Fruit fly (Drosophila melanogaster) whole organism, embryonic: ENCODE data around the gene dao.

Experiments used
- Aef1 ChIP-seq: fragments of 200-800 bp; sonication (Bioruptor generic); IDR thresholded peaks from 3 replicates; pipeline ENCODE4 v1.3.6; 2022; ENCODE audit warnings: missing biosample characterization, missing genetic modification characterization
- CG10543 ChIP-seq: fragments of 200-800 bp; sonication (Bioruptor generic); optimal IDR thresholded peaks from 3 replicates; lab custom pipeline; 2017; ENCODE audit warnings: missing biosample characterization, mild to moderate bottlenecking, missing genetic modification characterization, moderate library complexity
- CG12071 ChIP-seq: fragments of 200-800 bp; sonication (Bioruptor generic); optimal IDR thresholded peaks from 3 replicates; lab custom pipeline; 2018; ENCODE audit warnings: missing biosample characterization, mild to moderate bottlenecking, missing genetic modification characterization
- CG12659 ChIP-seq: fragments of 200-800 bp; sonication (Bioruptor generic); optimal IDR thresholded peaks from 3 replicates; lab custom pipeline; 2017; ENCODE audit warnings: mild to moderate bottlenecking, missing biosample characterization, missing genetic modification reagents, missing genetic modification characterization
- CG14441 ChIP-seq: fragments of 200-800 bp; sonication (Bioruptor generic); IDR thresholded peaks from 2 replicates; pipeline ENCODE4 v1.3.6; 2022; ENCODE audit warnings: missing biosample characterization, missing genetic modification characterization
- CG14860 ChIP-seq: fragments of 200-800 bp; sonication (Bioruptor generic); IDR thresholded peaks from 3 replicates; pipeline ENCODE4 v1.3.6; 2022; ENCODE audit warnings: missing biosample characterization, missing genetic modification characterization; ENCODE audit not compliant: partially characterized antibody
- CG15269 ChIP-seq: fragments of 200-800 bp; sonication (Bioruptor generic); optimal IDR thresholded peaks from 2 replicates; lab custom pipeline; 2018; ENCODE audit warnings: missing biosample characterization, mild to moderate bottlenecking, missing genetic modification characterization, moderate library complexity
- CG15514 ChIP-seq: fragments of 200-800 bp; sonication (Bioruptor generic); optimal IDR thresholded peaks from 3 replicates; lab custom pipeline; 2017; ENCODE audit warnings: missing biosample characterization, missing genetic modification characterization, mild to moderate bottlenecking, moderate library complexity, missing genetic modification reagents
- CG1603 ChIP-seq: fragments of 200-800 bp; sonication (Bioruptor generic); optimal IDR thresholded peaks from 2 replicates; lab custom pipeline; 2019; ENCODE audit warnings: missing biosample characterization, mild to moderate bottlenecking, missing genetic modification characterization, moderate library complexity
- CG17829 ChIP-seq: fragments of 200-800 bp; optimal IDR thresholded peaks from 2 replicates; lab custom pipeline; 2019; ENCODE audit warnings: missing biosample characterization, mild to moderate bottlenecking, missing genetic modification characterization, moderate library complexity
- CG31365 ChIP-seq: fragments of 200-800 bp; sonication (Bioruptor generic); optimal IDR thresholded peaks from 2 replicates; lab custom pipeline; 2018; ENCODE audit warnings: missing biosample characterization, mild to moderate bottlenecking, missing genetic modification characterization
- CG34376 ChIP-seq: fragments of 200-800 bp; sonication (Bioruptor generic); optimal IDR thresholded peaks from 2 replicates; lab custom pipeline; 2018; ENCODE audit warnings: missing biosample characterization, mild to moderate bottlenecking, missing genetic modification characterization
- CG4404 ChIP-seq: fragments of 200-800 bp; sonication (Bioruptor generic); IDR thresholded peaks from 2 replicates; pipeline ENCODE4 v1.3.6; 2022; ENCODE audit warnings: missing biosample characterization, missing genetic modification characterization
- CG6813 ChIP-seq: fragments of 200-800 bp; sonication (Bioruptor generic); optimal IDR thresholded peaks from 2 replicates; lab custom pipeline; 2017; ENCODE audit warnings: missing biosample characterization, missing genetic modification characterization, mild to moderate bottlenecking, moderate library complexity, missing genetic modification reagents
- Dek ChIP-seq: fragments of 200-800 bp; sonication (Bioruptor generic); optimal IDR thresholded peaks from 3 replicates; lab custom pipeline; 2019; ENCODE audit warnings: missing biosample characterization, mild to moderate bottlenecking, missing genetic modification characterization, moderate library complexity
- Drgx ChIP-seq: fragments of 200-800 bp; sonication (Bioruptor generic); IDR thresholded peaks from 2 replicates; pipeline ENCODE4 v1.3.6; 2022; ENCODE audit warnings: missing biosample characterization, missing genetic modification characterization
- Elba2 ChIP-seq: fragments of 200-800 bp; sonication (Bioruptor generic); optimal IDR thresholded peaks from 3 replicates; lab custom pipeline; 2016; ENCODE audit warnings: missing biosample characterization, missing genetic modification characterization
- GATAe ChIP-seq: fragments of 200-800 bp; sonication (Bioruptor generic); conservative IDR thresholded peaks from 2 replicates; pipeline ENCODE4 v1.3.6; 2022; ENCODE audit warnings: missing biosample characterization, missing genetic modification characterization
- HmgZ ChIP-seq: fragments of 200-800 bp; sonication (Bioruptor generic); optimal IDR thresholded peaks from 2 replicates; lab custom pipeline; 2018; ENCODE audit warnings: missing biosample characterization, mild to moderate bottlenecking, missing genetic modification characterization
- Hmr ChIP-seq: fragments of 200-800 bp; sonication (Bioruptor generic); optimal IDR thresholded peaks from 3 replicates; lab custom pipeline; 2017; ENCODE audit warnings: mild to moderate bottlenecking, missing biosample characterization, missing genetic modification reagents, missing genetic modification characterization
- Med ChIP-seq: fragments of 200-800 bp; sonication (Bioruptor generic); peaks from one replicate; lab custom pipeline; 2016; ENCODE audit warnings: missing biosample characterization, missing genetic modification characterization, mild to moderate bottlenecking, inconsistent platforms, moderate library complexity
- PHDP ChIP-seq: fragments of 200-800 bp; sonication (Bioruptor generic); optimal IDR thresholded peaks from 3 replicates; lab custom pipeline; 2018; ENCODE audit warnings: missing biosample characterization, mild to moderate bottlenecking, missing genetic modification characterization, moderate library complexity
- Rfx ChIP-seq: fragments of 200-800 bp; sonication (Bioruptor generic); IDR thresholded peaks from 2 replicates; pipeline ENCODE4 v1.3.6; 2022; ENCODE audit warnings: missing biosample characterization, missing genetic modification characterization
- Taf1 ChIP-seq: fragments of 200-800 bp; sonication (Bioruptor generic); IDR thresholded peaks from 2 replicates; pipeline ENCODE4 v1.3.6; 2022; ENCODE audit warnings: missing biosample characterization, missing genetic modification characterization
- aop ChIP-seq: fragments of 200-800 bp; sonication (Bioruptor generic); IDR thresholded peaks from 2 replicates; pipeline ENCODE4 v1.3.6; 2022; ENCODE audit warnings: missing biosample characterization, missing genetic modification characterization
- ash1 ChIP-seq: fragments of 200-800 bp; sonication (Bioruptor generic); optimal IDR thresholded peaks from 2 replicates; lab custom pipeline; 2018; ENCODE audit warnings: missing biosample characterization, mild to moderate bottlenecking, missing genetic modification characterization
- cad ChIP-seq: fragments of >200 bp; optimal IDR thresholded peaks from 2 replicates; lab custom pipeline; 2017; ENCODE audit warnings: missing biosample characterization, missing genetic modification characterization
- exex ChIP-seq: fragments of 200-800 bp; sonication (Bioruptor generic); optimal IDR thresholded peaks from 4 replicates; lab custom pipeline; 2018; ENCODE audit warnings: missing biosample characterization, mild to moderate bottlenecking, missing genetic modification characterization, moderate library complexity
- grau ChIP-seq: fragments of 200-800 bp; optimal IDR thresholded peaks from 3 replicates; lab custom pipeline; 2019; ENCODE audit warnings: missing biosample characterization, mild to moderate bottlenecking, missing genetic modification characterization, moderate library complexity
- grn ChIP-seq: fragments of 200-800 bp; sonication (Bioruptor generic); optimal IDR thresholded peaks from 3 replicates; lab custom pipeline; 2017; ENCODE audit warnings: missing biosample characterization, missing genetic modification characterization
- kay ChIP-seq: fragments of 200-800 bp; sonication (Bioruptor generic); optimal IDR thresholded peaks from 2 replicates; lab custom pipeline; 2016; ENCODE audit warnings: missing biosample characterization, missing genetic modification characterization
- mam ChIP-seq: fragments of 200-800 bp; sonication (Bioruptor generic); optimal IDR thresholded peaks from 3 replicates; lab custom pipeline; 2016; ENCODE audit warnings: missing biosample characterization, missing genetic modification characterization
- mirr ChIP-seq: fragments of 200-800 bp; sonication (Bioruptor generic); optimal IDR thresholded peaks from 3 replicates; lab custom pipeline; 2018; ENCODE audit warnings: missing biosample characterization, mild to moderate bottlenecking, missing genetic modification characterization
- pnt ChIP-seq: fragments of 200-800 bp; sonication (Bioruptor generic); optimal IDR thresholded peaks from 3 replicates; lab custom pipeline; 2016; ENCODE audit warnings: missing biosample characterization, missing genetic modification characterization
- prd ChIP-seq, 3 experiments: fragments of >200 bp in 2 of 3; fragments of 200-800 bp in 1 of 3; sonication (Bioruptor generic) in 1 of 3; optimal IDR thresholded peaks in 2 of 3; IDR thresholded peaks in 1 of 3; 2 replicates in 2 of 3; 3 replicates in 1 of 3; pipeline versions ENCODE4 v1.3.6 to Lab custom; 2017 to 2022; ENCODE audit warnings: missing biosample characterization in 1 of 3, missing genetic modification characterization in 1 of 3
- row ChIP-seq: fragments of 200-800 bp; sonication (Bioruptor generic); IDR thresholded peaks from 3 replicates; pipeline ENCODE4 v1.3.6; 2022; ENCODE audit warnings: missing biosample characterization, missing genetic modification characterization
- sisA ChIP-seq: fragments of 200-800 bp; sonication (Bioruptor generic); IDR thresholded peaks from 2 replicates; pipeline ENCODE4 v1.3.6; 2022; ENCODE audit warnings: missing biosample characterization, missing genetic modification characterization
- stc ChIP-seq: fragments of 200-800 bp; sonication (Bioruptor generic); IDR thresholded peaks from 2 replicates; pipeline ENCODE4 v1.3.6; 2022; ENCODE audit warnings: missing biosample characterization, missing genetic modification characterization
- unpg ChIP-seq: fragments of 200-800 bp; sonication (Bioruptor generic); optimal IDR thresholded peaks from 3 replicates; lab custom pipeline; 2018; ENCODE audit warnings: missing biosample characterization, mild to moderate bottlenecking, missing genetic modification characterization, moderate library complexity
- zen2 ChIP-seq: fragments of 200-800 bp; sonication (Bioruptor generic); IDR thresholded peaks from 3 replicates; pipeline ENCODE4 v1.3.6; 2022; ENCODE audit warnings: missing biosample characterization, missing genetic modification characterization; ENCODE audit not compliant: partially characterized antibody

The dao gene

DNA sequence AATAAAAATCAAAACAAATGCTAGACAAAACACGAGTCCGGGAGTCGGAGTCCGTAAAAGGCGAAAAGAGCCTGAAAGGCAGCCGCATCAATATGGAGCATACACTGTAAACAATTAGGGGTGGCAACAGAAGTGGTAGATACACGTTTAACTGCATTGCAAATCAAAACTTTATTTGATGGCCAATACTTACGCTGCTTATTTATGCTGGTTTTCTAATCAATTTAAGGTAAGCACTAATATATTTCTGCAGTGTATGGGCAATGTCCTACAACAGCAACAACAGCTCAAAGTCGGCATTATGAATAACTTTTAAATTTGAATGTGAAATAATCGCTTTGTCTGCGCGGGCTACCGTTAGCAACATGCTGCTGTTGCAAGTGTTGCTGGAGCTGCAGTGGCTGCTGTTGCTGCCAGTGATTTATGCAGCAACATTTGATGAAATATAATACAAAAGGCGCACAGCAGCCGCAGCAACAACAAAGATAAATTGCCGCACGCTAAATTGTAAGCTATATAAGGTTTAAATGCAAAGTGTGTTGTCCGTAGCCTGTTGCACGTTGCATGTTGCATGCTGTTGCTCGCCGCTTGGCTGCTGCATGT lies 24.9 kb downstream of the dao start (continued):
- TF ChIP-seq aop (GFP tag; lab: Robert Waterston, UW) (no peak), prd (optimal IDR thresholded peaks at IDR 0.05; lab: Kevin White, UChicago) (no peak), prd (GFP tag; IDR thresholded peaks at IDR 0.05; lab: Robert Waterston, UW) (peak; percentile 11; the same call in 1 of the 3 replicates), Taf1 (GFP tag; lab: Robert Waterston, UW) (no peak), mam (peak; percentile 18), Drgx (GFP tag; lab: Robert Waterston, UW) (0 out of 2 replicates have a peak, but pooled peaks have one; percentile 31), CG12659 (GFP tag; lab: Kevin White, UChicago) (no peak), sisA (GFP tag; lab: Robert Waterston, UW) (peak; percentile 14; the same call in 1 of the 2 replicates), pnt (GFP tag; lab: Kevin White, UChicago) (peak; percentile 0), CG1603 (peak; percentile 39), CG17829 (tag; lab: Kevin White, UChicago) (no peak), CG4404 (GFP tag; lab: Robert Waterston, UW) (0 out of 2 replicates have a peak, but pooled peaks have one; percentile 19), Med (GFP tag; lab: Kevin White, UChicago) (peak; percentile 32), exex (tag; lab: Kevin White, UChicago) (no peak), ash1 (GFP tag; lab: Kevin White, UChicago) (no peak)

DNA sequence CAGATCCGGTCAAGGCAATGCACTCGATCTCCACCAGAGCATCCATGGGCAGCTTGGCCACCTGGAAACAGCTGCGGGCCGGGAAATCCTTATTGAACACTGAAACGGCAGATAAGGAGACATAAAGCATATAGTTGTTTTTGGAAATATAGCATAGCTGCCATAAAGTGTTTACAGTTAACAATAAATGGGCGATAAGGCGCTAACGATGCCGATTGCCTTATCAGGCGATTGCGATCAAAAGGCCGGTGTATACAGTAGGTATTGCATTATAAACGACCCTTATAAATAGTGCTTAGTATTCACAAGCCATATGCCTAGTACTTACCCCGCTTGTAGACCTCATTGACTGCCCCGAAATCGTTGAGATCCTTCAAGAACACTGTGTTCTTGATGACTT lies 25.6 kb downstream of the dao start:
- peak; percentile 44; the same call in 1 of the 2 replicates for TF ChIP-seq GATAe (GFP tag; lab: Robert Waterston, UW)
- peak; percentile 75 for TF ChIP-seq grau (tag; lab: Kevin White, UChicago)
- TF ChIP-seq mirr (GFP tag; lab: Kevin White, UChicago) = peak; percentile 5
- no peak for TF ChIP-seq unpg (GFP tag; lab: Kevin White, UChicago)
- 0 out of 2 replicates have a peak, but pooled peaks have one; percentile 35 for TF ChIP-seq Rfx (GFP tag; lab: Robert Waterston, UW)
- TF ChIP-seq Dek (tag; lab: Kevin White, UChicago) = no peak
- TF ChIP-seq CG6813 (GFP tag; lab: Kevin White, UChicago) = no peak
- peak; percentile 13 for TF ChIP-seq HmgZ (tag; lab: Kevin White, UChicago)
- TF ChIP-seq CG10543 (GFP tag; lab: Kevin White, UChicago) = peak; percentile 2
- peak; percentile 17 for TF ChIP-seq Hmr
- TF ChIP-seq CG14860 (GFP tag; lab: Robert Waterston, UW) = 0 out of 3 replicates have a peak, but pooled peaks have one; percentile 24
- peak; percentile 14 for TF ChIP-seq CG15269 (tag; lab: Kevin White, UChicago)
- TF ChIP-seq Elba2 (GFP tag; lab: Kevin White, UChicago) = peak; percentile 2
- peak; percentile 26 for TF ChIP-seq CG12071
- TF ChIP-seq grn (GFP tag; lab: Kevin White, UChicago) = peak; percentile 70
- TF ChIP-seq row (GFP tag; lab: Robert Waterston, UW) = peak; percentile 46; the same call in 2 of the 3 replicates
- peak; percentile 13; the same call in 1 of the 3 replicates for TF ChIP-seq Aef1
- TF ChIP-seq exex (tag; lab: Kevin White, UChicago) = peak; percentile 90
- TF ChIP-seq kay (GFP tag; lab: Kevin White, UChicago) = no peak
- TF ChIP-seq CG15514 = peak; percentile 24
- TF ChIP-seq Med (GFP tag; lab: Kevin White, UChicago) = peak; percentile 55
- 0 out of 2 replicates have a peak, but pooled peaks have one; percentile 8 for TF ChIP-seq CG14441 (GFP tag; lab: Robert Waterston, UW)
- TF ChIP-seq zen2 (GFP tag; lab: Robert Waterston, UW) = no peak
- peak; percentile 20 for TF ChIP-seq cad
- peak; percentile 11 for TF ChIP-seq PHDP
- TF ChIP-seq CG34376 (GFP tag; lab: Kevin White, UChicago) = peak; percentile 46
- no peak for TF ChIP-seq stc (GFP tag; lab: Robert Waterston, UW)
- TF ChIP-seq CG31365 = no peak
